Worm (Caenorhabditis elegans): ENCODE data around the gene gldi-4.
A peak's percentile ranks its signal among the peaks of the same experiment; 100 is the strongest.

gldi-4 gene

ce11 chrIV:7020630-7021029 is 3.2 kb downstream of the gldi-4 start (continued):
- TF ChIP-seq pax-3 (tag; optimal IDR thresholded peaks at IDR 0.05): no peak
- TF ChIP-seq lin-15B (tag; optimal IDR thresholded peaks at IDR 0.05): no peak
- TF ChIP-seq mab-9 (GFP tag; IDR thresholded peaks at IDR 0.05): no peak
- no peak for TF ChIP-seq dsc-1 (tag; optimal IDR thresholded peaks at IDR 0.05)
- peak in 1 of 2 experiments; percentile 37 for TF ChIP-seq lsy-2 (tag; optimal IDR thresholded peaks at IDR 0.05)
- TF ChIP-seq vab-15 (tag; optimal IDR thresholded peaks at IDR 0.05): no peak
- TF ChIP-seq lin-39 (tag; optimal IDR thresholded peaks at IDR 0.05): no peak
- no peak for TF ChIP-seq unc-62 (GFP tag; optimal IDR thresholded peaks at IDR 0.05)
- TF ChIP-seq elt-3 (tag; optimal IDR thresholded peaks at IDR 0.05): peak in 2 of 6 experiments; percentile 37 to 83
- peak; percentile 22; the same call in 1 of the 2 replicates for TF ChIP-seq nhr-19 (GFP tag; conservative IDR thresholded peaks at IDR 0.05)
- TF ChIP-seq lin-35 (GFP tag; optimal IDR thresholded peaks at IDR 0.05): peak in 1 of 2 experiments; percentile 58
- TF ChIP-seq nhr-77 (tag; optimal IDR thresholded peaks at IDR 0.05): no peak
- TF ChIP-seq ztf-11 (tag; optimal IDR thresholded peaks at IDR 0.05): no peak
- no peak for TF ChIP-seq nhr-12 (tag; optimal IDR thresholded peaks at IDR 0.05)
- TF ChIP-seq C34B4.2 (tag; optimal IDR thresholded peaks at IDR 0.05): no peak
- TF ChIP-seq elt-2 (tag; optimal IDR thresholded peaks at IDR 0.05): peak; percentile 80
- no peak for TF ChIP-seq sptf-1 (tag; optimal IDR thresholded peaks at IDR 0.05)
- peak; percentile 24 for TF ChIP-seq C16A3.4 (tag; optimal IDR thresholded peaks at IDR 0.05)
- TF ChIP-seq isw-1 (GFP tag; IDR thresholded peaks at IDR 0.05): no peak
- TF ChIP-seq alr-1 (tag; optimal IDR thresholded peaks at IDR 0.05; ENCODE audit: borderline replicate concordance): no peak
- no peak for TF ChIP-seq pqm-1 (tag; optimal IDR thresholded peaks at IDR 0.05)
- TF ChIP-seq unc-130 (tag; optimal IDR thresholded peaks at IDR 0.05): peak; percentile 43
- TF ChIP-seq snpc-4 (tag; optimal IDR thresholded peaks at IDR 0.05): no peak
- no peak for TF ChIP-seq nhr-237 (tag; optimal IDR thresholded peaks at IDR 0.05)
- TF ChIP-seq dpl-1 (GFP tag; optimal IDR thresholded peaks at IDR 0.05): peak in 1 of 3 experiments; percentile 28
- no peak for TF ChIP-seq ces-1 (GFP tag; optimal IDR thresholded peaks at IDR 0.05)
- TF ChIP-seq aha-1 (tag; optimal IDR thresholded peaks at IDR 0.05): no peak
- TF ChIP-seq pag-3 (tag; optimal IDR thresholded peaks at IDR 0.05; ENCODE audit: borderline replicate concordance, insufficient read depth): no peak
- TF ChIP-seq nhr-84 (tag; optimal IDR thresholded peaks at IDR 0.05): no peak
- peak in 1 of 2 experiments; percentile 41 for TF ChIP-seq mdl-1 (tag; optimal IDR thresholded peaks at IDR 0.05)
- no peak for TF ChIP-seq efl-3 (GFP tag; optimal IDR thresholded peaks at IDR 0.05)
- no peak for TF ChIP-seq Y116A8C.19 (tag; optimal IDR thresholded peaks at IDR 0.05; ENCODE audit: borderline replicate concordance)
- TF ChIP-seq nhr-76 (tag; optimal IDR thresholded peaks at IDR 0.05): no peak
- TF ChIP-seq nhr-47 (tag; optimal IDR thresholded peaks at IDR 0.05): no peak
- TF ChIP-seq tbx-2 (tag; optimal IDR thresholded peaks at IDR 0.05): no peak
- no peak for TF ChIP-seq C04F5.9 (tag; optimal IDR thresholded peaks at IDR 0.05)
- TF ChIP-seq fkh-4 (tag; optimal IDR thresholded peaks at IDR 0.05; ENCODE audit: borderline replicate concordance): no peak
- TF ChIP-seq F16B12.6 (tag; optimal IDR thresholded peaks at IDR 0.05): no peak
- peak; percentile 66 for TF ChIP-seq nhr-71 (tag; optimal IDR thresholded peaks at IDR 0.05)
- TF ChIP-seq nhr-90 (tag; optimal IDR thresholded peaks at IDR 0.05; ENCODE audit: poor library complexity): peak; percentile 28
- TF ChIP-seq skn-1 (tag; optimal IDR thresholded peaks at IDR 0.05): no peak
- no peak for TF ChIP-seq rnt-1 (tag; optimal IDR thresholded peaks at IDR 0.05)
- no peak for TF ChIP-seq unc-30 (tag; optimal IDR thresholded peaks at IDR 0.05)
- TF ChIP-seq fkh-10 (GFP tag; optimal IDR thresholded peaks at IDR 0.05): no peak
- no peak for TF ChIP-seq unc-98 (GFP tag; IDR thresholded peaks at IDR 0.05)
- TF ChIP-seq swsn-7 (tag; optimal IDR thresholded peaks at IDR 0.05): no peak
- TF ChIP-seq egl-27 (tag; optimal IDR thresholded peaks at IDR 0.05): no peak
- TF ChIP-seq tlp-1 (tag; optimal IDR thresholded peaks at IDR 0.05): no peak
- no peak for TF ChIP-seq ceh-82 (tag; optimal IDR thresholded peaks at IDR 0.05)
- TF ChIP-seq zip-4 (GFP tag; optimal IDR thresholded peaks at IDR 0.05): no peak
- no peak for TF ChIP-seq egl-13 (tag; optimal IDR thresholded peaks at IDR 0.05)
- TF ChIP-seq ets-5 (GFP tag; IDR thresholded peaks at IDR 0.05): no peak
- TF ChIP-seq lin-13 (GFP tag; optimal IDR thresholded peaks at IDR 0.05): no peak
